Worm (Caenorhabditis elegans) whole organism, late embryonic: ENCODE results near the gene F54D8.6.
A peak's percentile ranks its signal among the peaks of the same experiment; 100 is the strongest.

Experiments
- K02D7.2 ChIP-seq: sonication (generic microtip); optimal IDR thresholded peaks from 2 replicates; lab custom pipeline; 2017; ENCODE audit warnings: mild to moderate bottlenecking, missing genetic modification characterization, missing compliant biosample characterization
- ahr-1 ChIP-seq: sonication (generic microtip); optimal IDR thresholded peaks from 2 replicates; lab custom pipeline; 2016; ENCODE audit warnings: missing genetic modification characterization, missing compliant biosample characterization
- ama-1 ChIP-seq: fragments of 150-350 bp; optimal IDR thresholded peaks from 2 replicates; lab custom pipeline; 2014
- ceh-14 ChIP-seq: sonication (generic microtip); optimal IDR thresholded peaks from 2 replicates; lab custom pipeline; 2016; ENCODE audit warnings: missing genotype, missing genetic modification characterization, missing compliant biosample characterization
- ceh-2 ChIP-seq: sonication (generic microtip); optimal IDR thresholded peaks from 2 replicates; lab custom pipeline; 2016; ENCODE audit warnings: missing genotype, missing genetic modification characterization, missing compliant biosample characterization
- ceh-24 ChIP-seq: sonication (generic microtip); optimal IDR thresholded peaks from 2 replicates; lab custom pipeline; 2016; ENCODE audit warnings: mild to moderate bottlenecking, missing genetic modification characterization, missing compliant biosample characterization
- ceh-31 ChIP-seq: sonication (generic microtip); optimal IDR thresholded peaks from 2 replicates; lab custom pipeline; 2016; ENCODE audit warnings: missing genetic modification characterization, missing compliant biosample characterization
- ceh-34 ChIP-seq: sonication (generic microtip); optimal IDR thresholded peaks from 2 replicates; lab custom pipeline; 2016; ENCODE audit warnings: mild to moderate bottlenecking, missing genetic modification characterization, missing compliant biosample characterization
- ceh-45 ChIP-seq: fragments of 200-800 bp; sonication (Bioruptor generic); IDR thresholded peaks from 2 replicates; pipeline ENCODE4 v1.3.6; 2022; ENCODE audit warnings: missing genetic modification reagents, missing genetic modification characterization, missing compliant biosample characterization
- ceh-9 ChIP-seq: sonication (generic microtip); optimal IDR thresholded peaks from 2 replicates; lab custom pipeline; 2016; ENCODE audit warnings: mild to moderate bottlenecking, missing genetic modification characterization, inconsistent platforms, missing compliant biosample characterization
- che-1 ChIP-seq: sonication (generic microtip); optimal IDR thresholded peaks from 2 replicates; lab custom pipeline; 2016; ENCODE audit warnings: mild to moderate bottlenecking, missing genetic modification characterization, missing compliant biosample characterization
- dmd-4 ChIP-seq: sonication (generic microtip); optimal IDR thresholded peaks from 2 replicates; lab custom pipeline; 2016; ENCODE audit warnings: borderline replicate concordance, missing genetic modification characterization, missing compliant biosample characterization
- dve-1 ChIP-seq: sonication (generic microtip); optimal IDR thresholded peaks from 2 replicates; lab custom pipeline; 2017; ENCODE audit warnings: antibody characterized with exemption, mild to moderate bottlenecking, missing genetic modification characterization, missing compliant biosample characterization
- elt-4 ChIP-seq: sonication (generic microtip); optimal IDR thresholded peaks from 2 replicates; lab custom pipeline; 2016; ENCODE audit warnings: missing genetic modification characterization, missing compliant biosample characterization
- ets-4 ChIP-seq: sonication (generic microtip); optimal IDR thresholded peaks from 2 replicates; lab custom pipeline; 2016; ENCODE audit warnings: missing genetic modification characterization, missing compliant biosample characterization
- eyg-1 ChIP-seq: sonication (generic microtip); optimal IDR thresholded peaks from 2 replicates; lab custom pipeline; 2016; ENCODE audit warnings: missing genotype, missing genetic modification characterization, missing compliant biosample characterization
- fkh-6 ChIP-seq: sonication (generic microtip); optimal IDR thresholded peaks from 2 replicates; lab custom pipeline; 2016; ENCODE audit warnings: missing genetic modification characterization, missing compliant biosample characterization
- gmeb-2 ChIP-seq: sonication (generic microtip); optimal IDR thresholded peaks from 2 replicates; lab custom pipeline; 2016; ENCODE audit warnings: missing genetic modification characterization, inconsistent platforms, missing compliant biosample characterization
- hlh-15 ChIP-seq: sonication (generic microtip); optimal IDR thresholded peaks from 2 replicates; lab custom pipeline; 2016; ENCODE audit warnings: missing genetic modification characterization, missing compliant biosample characterization
- hlh-6 ChIP-seq: sonication (generic microtip); optimal IDR thresholded peaks from 2 replicates; lab custom pipeline; 2016; ENCODE audit warnings: missing genotype, missing genetic modification characterization, missing compliant biosample characterization
- lim-6 ChIP-seq: sonication (generic microtip); optimal IDR thresholded peaks from 2 replicates; lab custom pipeline; 2016; ENCODE audit warnings: missing genetic modification characterization, missing compliant biosample characterization
- madf-2 ChIP-seq: sonication (generic microtip); optimal IDR thresholded peaks from 2 replicates; lab custom pipeline; 2017; ENCODE audit warnings: missing genetic modification characterization, missing compliant biosample characterization
- pax-1 ChIP-seq: fragments of 150-350 bp; optimal IDR thresholded peaks from 2 replicates; lab custom pipeline; 2014; ENCODE audit warnings: missing biosample characterization, missing genetic modification characterization
- pha-2 ChIP-seq: sonication (generic microtip); optimal IDR thresholded peaks from 2 replicates; lab custom pipeline; 2017; ENCODE audit warnings: mild to moderate bottlenecking, missing genetic modification characterization, missing compliant biosample characterization
- pqm-1 ChIP-seq: sonication (generic microtip); optimal IDR thresholded peaks from 2 replicates; lab custom pipeline; 2016; ENCODE audit warnings: missing genetic modification characterization, missing compliant biosample characterization
- pros-1 ChIP-seq: fragments of 150-350 bp; optimal IDR thresholded peaks from 2 replicates; lab custom pipeline; 2014; ENCODE audit warnings: missing biosample characterization, missing genetic modification reagents, missing genetic modification characterization
- sox-2 ChIP-seq: fragments of 200-800 bp; sonication (Bioruptor generic); IDR thresholded peaks from 2 replicates; pipeline ENCODE4 v1.3.6; 2022; ENCODE audit warnings: missing genetic modification reagents, missing genetic modification characterization, missing compliant biosample characterization
- sox-4 ChIP-seq: sonication (generic microtip); optimal IDR thresholded peaks from 2 replicates; lab custom pipeline; 2017; ENCODE audit warnings: mild to moderate bottlenecking, missing genetic modification characterization, inconsistent platforms, missing compliant biosample characterization
- syd-9 ChIP-seq: sonication (generic microtip); optimal IDR thresholded peaks from 2 replicates; lab custom pipeline; 2016; ENCODE audit warnings: mild to moderate bottlenecking, missing genetic modification characterization, moderate library complexity, missing compliant biosample characterization
- tbx-2 ChIP-seq: sonication (generic microtip); optimal IDR thresholded peaks from 2 replicates; lab custom pipeline; 2016; ENCODE audit warnings: missing genetic modification characterization, missing compliant biosample characterization
- tbx-7 ChIP-seq: sonication (generic microtip); optimal IDR thresholded peaks from 2 replicates; lab custom pipeline; 2016; ENCODE audit warnings: missing genotype, missing genetic modification characterization, missing compliant biosample characterization
- unc-3 ChIP-seq, 2 experiments: fragments of 200-800 bp in 1 of 2; sonication (Bioruptor generic) in 1 of 2; sonication (generic microtip) in 1 of 2; conservative IDR thresholded peaks in 1 of 2; optimal IDR thresholded peaks in 1 of 2; 2 replicates each; pipeline versions ENCODE4 v1.3.6 to Lab custom; 2016 to 2022; ENCODE audit warnings: missing compliant biosample characterization in 2 of 2, missing genetic modification characterization in 2 of 2, missing genetic modification reagents in 1 of 2
- unc-42 ChIP-seq: sonication (generic microtip); optimal IDR thresholded peaks from 2 replicates; lab custom pipeline; 2016; ENCODE audit warnings: missing genotype, missing genetic modification characterization, missing compliant biosample characterization
- unc-55 ChIP-seq: sonication (generic microtip); optimal IDR thresholded peaks from 2 replicates; lab custom pipeline; 2017; ENCODE audit warnings: missing biosample characterization, missing genetic modification reagents, missing genetic modification characterization
- unc-86 ChIP-seq: sonication (generic microtip); optimal IDR thresholded peaks from 2 replicates; lab custom pipeline; 2016; ENCODE audit warnings: missing genetic modification characterization, missing compliant biosample characterization
- zip-5 ChIP-seq: sonication (generic microtip); optimal IDR thresholded peaks from 2 replicates; lab custom pipeline; 2016; ENCODE audit warnings: missing genetic modification characterization, missing compliant biosample characterization
- ztf-16 ChIP-seq: sonication (generic microtip); optimal IDR thresholded peaks from 2 replicates; lab custom pipeline; 2017; ENCODE audit warnings: missing genetic modification characterization, missing compliant biosample characterization

Gene F54D8.6

ce11 chrIII:5080700-5081572 is 21.8 kb upstream of the F54D8.6 start (continued):
- TF ChIP-seq ceh-9 (tag; lab: Kevin White, UChicago) (peak; percentile 14), pros-1 (no peak), ceh-14 (peak; percentile 82), ceh-34 (tag; lab: Kevin White, UChicago) (peak; percentile 44), gmeb-2 (peak; percentile 29), ceh-2 (peak; percentile 60), tbx-7 (peak; percentile 26), elt-4 (no peak), zip-5 (tag; lab: Kevin White, UChicago) (peak; percentile 72), fkh-6 (peak; percentile 78), ets-4 (peak; percentile 82), pqm-1 (tag; lab: Kevin White, UChicago) (peak; percentile 4), sox-2 (peak; percentile 60), pax-1 (tag; lab: Kevin White, UChicago) (no peak), ceh-45 (GFP tag; lab: Robert Waterston, UW) (peak; percentile 71), ceh-31 (tag; lab: Kevin White, UChicago) (peak; percentile 25), eyg-1 (tag; lab: Kevin White, UChicago) (no peak)
- TF ChIP-seq, all 69 proteins: peak for 46

DNA sequence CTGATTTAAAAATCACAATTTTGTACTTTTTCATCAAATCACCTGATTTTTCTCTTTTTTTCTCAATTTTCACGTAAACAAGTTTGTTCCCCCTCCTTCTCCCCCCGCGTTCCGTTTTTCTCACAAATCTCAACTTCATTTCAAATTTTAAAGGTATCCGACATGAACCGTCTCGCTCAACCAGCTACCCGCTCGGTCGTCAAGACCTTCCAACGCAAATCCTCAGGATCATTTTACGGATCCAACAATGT is 21.3 kb upstream of the F54D8.6 start, which contains the start of gene cox-6A:
Gene cox-6A (plus strand): TSS at position 152 of the 251 bp plus-strand sequence.
- TF ChIP-seq pros-1, result no peak

DNA sequence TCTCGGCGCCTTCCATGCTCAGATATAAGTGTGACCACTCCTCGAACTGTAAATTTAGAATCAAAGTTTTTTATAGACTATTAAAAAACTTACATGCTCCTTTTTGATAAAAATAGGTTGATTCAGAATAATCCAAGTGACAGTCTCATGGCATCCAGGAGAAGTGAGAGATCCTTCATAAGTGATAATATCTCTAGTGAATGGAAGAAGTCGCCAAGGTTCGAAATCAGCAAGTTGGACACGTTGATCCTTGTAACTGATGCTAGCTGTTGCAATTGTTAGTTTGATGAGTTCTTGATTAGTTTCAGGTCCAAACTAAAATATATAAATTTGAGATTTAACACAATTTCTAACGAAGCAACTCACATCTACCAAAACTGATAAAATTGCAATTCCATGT is 19.5 kb upstream of the F54D8.6 start:
- TF ChIP-seq unc-86 (tag; lab: Kevin White, UChicago) (no peak), ahr-1 (tag; lab: Kevin White, UChicago) (no peak), sox-4 (tag; lab: Kevin White, UChicago) (no peak), unc-3 (GFP tag; conservative IDR thresholded peaks at IDR 0.05; lab: Robert Waterston, UW) (no peak), unc-3 (tag; optimal IDR thresholded peaks at IDR 0.05; lab: Kevin White, UChicago) (no peak), ama-1 (lab: Kevin White, UChicago) (no peak), hlh-6 (tag; lab: Kevin White, UChicago) (no peak), K02D7.2 (tag; lab: Kevin White, UChicago) (no peak), pha-2 (tag; lab: Kevin White, UChicago) (no peak), madf-2 (tag; lab: Kevin White, UChicago) (no peak), ztf-16 (tag; lab: Kevin White, UChicago) (no peak), zip-5 (tag; lab: Kevin White, UChicago) (no peak), dmd-4 (tag; lab: Kevin White, UChicago) (no peak), unc-55 (GFP tag; lab: Kevin White, UChicago) (no peak), dve-1 (tag; lab: Kevin White, UChicago) (no peak), che-1 (tag; lab: Kevin White, UChicago) (no peak), hlh-15 (tag; lab: Kevin White, UChicago) (no peak), tbx-2 (tag; lab: Kevin White, UChicago) (no peak), lim-6 (no peak), ceh-14 (no peak), ets-4 (no peak)

DNA sequence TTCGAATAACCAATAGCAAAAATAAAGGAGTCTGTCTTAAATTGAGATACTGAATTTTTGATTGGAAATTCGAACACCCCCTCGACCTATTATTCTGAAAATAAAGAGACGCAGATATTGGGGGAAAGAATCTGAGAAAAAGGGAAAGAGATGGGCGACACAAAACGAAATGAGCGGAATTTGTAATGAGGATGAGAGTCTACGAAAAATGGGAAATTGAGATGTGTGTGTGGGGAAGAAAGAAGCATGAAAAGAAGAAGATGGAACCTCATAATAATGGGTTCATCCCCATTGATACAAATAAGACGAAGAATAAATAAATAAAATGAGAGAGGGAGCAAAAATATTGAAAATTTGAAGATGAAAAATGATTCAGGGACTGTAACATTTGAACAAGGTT is 17.3 kb upstream of the F54D8.6 start, which contains the start of gene cah-1:
Gene cah-1 (minus strand): TSS at position 101 of the 400 bp plus-strand sequence.
- TF ChIP-seq syd-9 (tag; lab: Kevin White, UChicago), result no peak
- no peak for TF ChIP-seq tbx-2 (tag; lab: Kevin White, UChicago)
- no peak for TF ChIP-seq dve-1 (tag; lab: Kevin White, UChicago)
- TF ChIP-seq dmd-4 (tag; lab: Kevin White, UChicago), result no peak
- no peak for TF ChIP-seq ceh-24 (tag; lab: Kevin White, UChicago)
- no peak for TF ChIP-seq unc-42 (tag; lab: Kevin White, UChicago)
